Fruit fly (Drosophila melanogaster): ENCODE measurements around the gene CG31274.
A peak's percentile ranks its signal among the peaks of the same experiment; 100 is the strongest.

The CG31274 gene

DNA sequence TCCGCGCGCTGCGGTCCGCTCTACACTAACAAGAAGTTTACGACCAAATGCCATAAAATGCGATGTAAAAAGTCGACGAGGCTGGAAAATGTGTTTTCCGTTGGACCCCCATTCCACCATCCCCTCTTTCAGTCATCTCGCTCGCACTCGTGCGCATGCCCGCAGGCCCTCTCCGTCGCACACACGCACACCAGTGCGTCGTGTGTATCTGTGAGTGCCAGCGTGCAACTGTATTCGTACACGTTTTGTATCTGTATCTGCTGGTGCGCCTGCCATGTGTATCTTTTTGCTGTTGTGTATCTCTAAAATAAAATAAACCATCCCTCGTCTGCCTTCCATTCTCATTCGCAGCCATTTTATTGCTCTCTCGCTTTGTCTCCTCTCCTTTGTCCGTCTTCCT lies 32.6 kb upstream of the CG31274 start (continued):
- TF ChIP-seq Dref (GFP tag; IDR thresholded peaks at IDR 0.05) (no peak), zen2 (GFP tag; IDR thresholded peaks at IDR 0.05; ENCODE audit: partially characterized antibody) (no peak), CG7786 (GFP tag; optimal IDR thresholded peaks at IDR 0.05) (no peak), CG5245 (GFP tag; optimal IDR thresholded peaks at IDR 0.05) (no peak), CG30431 (GFP tag; optimal IDR thresholded peaks at IDR 0.05) (no peak), YL-1 (GFP tag; optimal IDR thresholded peaks at IDR 0.05) (no peak), danr (GFP tag; IDR thresholded peaks at IDR 0.05) (no peak), cg (GFP tag; optimal IDR thresholded peaks at IDR 0.05) (peak; percentile 99), CG6654 (GFP tag; optimal IDR thresholded peaks at IDR 0.05) (no peak), D (optimal IDR thresholded peaks at IDR 0.05) (peak; percentile 76), D (GFP tag; optimal IDR thresholded peaks at IDR 0.05) (no peak), gt (GFP tag; IDR thresholded peaks at IDR 0.05) (no peak), CG3838 (GFP tag; optimal IDR thresholded peaks at IDR 0.05) (no peak), CG4404 (GFP tag; IDR thresholded peaks at IDR 0.05) (no peak), corto (GFP tag; optimal IDR thresholded peaks at IDR 0.05) (no peak), Abd-B (GFP tag; optimal IDR thresholded peaks at IDR 0.05) (peak; percentile 90), pros (GFP tag; optimal IDR thresholded peaks at IDR 0.05) (no peak), Nf-YB (GFP tag; optimal IDR thresholded peaks at IDR 0.05) (peak; percentile 90), CG18599 (GFP tag; optimal IDR thresholded peaks at IDR 0.05) (no peak), CG1603 (tag; optimal IDR thresholded peaks at IDR 0.05) (no peak), Atf-2 (GFP tag; optimal IDR thresholded peaks at IDR 0.05) (no peak), MBD-R2 (GFP tag; IDR thresholded peaks at IDR 0.05) (0 out of 2 replicates have a peak, but pooled peaks have one; percentile 9), toy (GFP tag; IDR thresholded peaks at IDR 0.05) (no peak), CG15479 (GFP tag; optimal IDR thresholded peaks at IDR 0.05) (no peak), D19B (GFP tag; optimal IDR thresholded peaks at IDR 0.05) (no peak), CG32767 (GFP tag; IDR thresholded peaks at IDR 0.05) (peak; percentile 96), chn (GFP tag; optimal IDR thresholded peaks at IDR 0.05) (no peak), CG18476 (GFP tag; optimal IDR thresholded peaks at IDR 0.05) (no peak), CG12219 (GFP tag; optimal IDR thresholded peaks at IDR 0.05) (no peak), tup (GFP tag; optimal IDR thresholded peaks at IDR 0.05) (no peak), amos (GFP tag; IDR thresholded peaks at IDR 0.05; ENCODE audit: partially characterized antibody) (no peak), HLH4C (GFP tag; IDR thresholded peaks at IDR 0.05; ENCODE audit: partially characterized antibody) (no peak), hbn (GFP tag; IDR thresholded peaks at IDR 0.05; ENCODE audit: partially characterized antibody) (no peak), Dp (GFP tag; optimal IDR thresholded peaks at IDR 0.05) (no peak), CG8388 (GFP tag; optimal IDR thresholded peaks at IDR 0.05) (no peak), Fer3 (tag; optimal IDR thresholded peaks at IDR 0.05) (no peak), CG17328 (GFP tag; IDR thresholded peaks at IDR 0.05) (no peak), salm (tag; optimal IDR thresholded peaks at IDR 0.05) (no peak), twi (tag; optimal IDR thresholded peaks at IDR 0.05) (peak; percentile 94), btn (GFP tag; optimal IDR thresholded peaks at IDR 0.05) (no peak), tap (tag; optimal IDR thresholded peaks at IDR 0.05) (no peak), CG18262 (tag; optimal IDR thresholded peaks at IDR 0.05) (no peak), CG3065 (GFP tag; optimal IDR thresholded peaks at IDR 0.05) (no peak), Side (GFP tag; optimal IDR thresholded peaks at IDR 0.05) (no peak), Oaz (GFP tag; IDR thresholded peaks at IDR 0.05) (no peak), CG6175 (GFP tag; IDR thresholded peaks at IDR 0.05) (no peak), Poxn (GFP tag; IDR thresholded peaks at IDR 0.05) (no peak), CG13123 (GFP tag; optimal IDR thresholded peaks at IDR 0.05) (no peak), CG14710 (tag; optimal IDR thresholded peaks at IDR 0.05) (no peak), CG1233 (GFP tag; optimal IDR thresholded peaks at IDR 0.05) (no peak), Xbp1 (GFP tag; optimal IDR thresholded peaks at IDR 0.05) (no peak), psq (GFP tag; optimal IDR thresholded peaks at IDR 0.05) (peak; percentile 40)
